Worm (Caenorhabditis elegans) whole organism, L2 larva: Measurements from ENCODE around the gene M117.4.

Experiments
- C34F6.9 ChIP-seq: fragments of 150-350 bp; optimal IDR thresholded peaks from 2 replicates; lab custom pipeline; 2014; ENCODE audit warnings: missing biosample characterization, missing genetic modification characterization
- F13H6.1 ChIP-seq: sonication (generic microtip); optimal IDR thresholded peaks from 2 replicates; lab custom pipeline; 2016; ENCODE audit warnings: missing genetic modification characterization, missing compliant biosample characterization
- R02D3.7 ChIP-seq: fragments of 150-350 bp; optimal IDR thresholded peaks from 2 replicates; lab custom pipeline; 2014; ENCODE audit warnings: missing biosample characterization, missing genetic modification characterization
- Y55F3AM.14 ChIP-seq: fragments of 200-800 bp; sonication (Bioruptor generic); optimal IDR thresholded peaks from 2 replicates; lab custom pipeline; 2018; ENCODE audit warnings: mild to moderate bottlenecking, missing genetic modification characterization, missing compliant biosample characterization
- ZK546.5 ChIP-seq: sonication (generic microtip); optimal IDR thresholded peaks from 2 replicates; lab custom pipeline; 2017; ENCODE audit warnings: missing biosample characterization, missing genetic modification characterization
- aly-2 ChIP-seq: fragments of 150-350 bp; optimal IDR thresholded peaks from 2 replicates; lab custom pipeline; 2014; ENCODE audit warnings: missing biosample characterization, missing genetic modification characterization
- ama-1 ChIP-seq: fragments of 150-350 bp; optimal IDR thresholded peaks from 2 replicates; lab custom pipeline; 2018; ENCODE audit warnings: inconsistent platforms
- blmp-1 ChIP-seq: sonication (generic microtip); optimal IDR thresholded peaks from 2 replicates; lab custom pipeline; 2017; ENCODE audit warnings: missing genetic modification characterization, mild to moderate bottlenecking, missing compliant biosample characterization, antibody characterized with exemption, moderate library complexity; ENCODE audit not compliant: insufficient read depth
- ceh-16 ChIP-seq: fragments of 150-350 bp; optimal IDR thresholded peaks from 2 replicates; lab custom pipeline; 2014; ENCODE audit warnings: missing biosample characterization, missing genetic modification characterization
- ceh-82 ChIP-seq: fragments of 150-350 bp; optimal IDR thresholded peaks from 2 replicates; lab custom pipeline; 2014; ENCODE audit warnings: missing biosample characterization, missing genetic modification characterization
- crh-2 ChIP-seq: sonication (generic microtip); optimal IDR thresholded peaks from 2 replicates; lab custom pipeline; 2017; ENCODE audit warnings: missing biosample characterization, missing genetic modification characterization
- dmd-4 ChIP-seq: sonication (generic microtip); optimal IDR thresholded peaks from 2 replicates; lab custom pipeline; 2017; ENCODE audit warnings: missing biosample characterization, missing genetic modification characterization
- elt-1 ChIP-seq: fragments of 150-350 bp; optimal IDR thresholded peaks from 2 replicates; lab custom pipeline; 2014; ENCODE audit warnings: missing biosample characterization, missing genetic modification characterization
- elt-3 ChIP-seq: sonication (generic microtip); optimal IDR thresholded peaks from 2 replicates; lab custom pipeline; 2017; ENCODE audit warnings: missing biosample characterization, missing genetic modification characterization
- fos-1 ChIP-seq: fragments of 150-350 bp; optimal IDR thresholded peaks from 2 replicates; lab custom pipeline; 2014; ENCODE audit warnings: missing biosample characterization, missing genetic modification characterization
- gmeb-1 ChIP-seq: fragments of 150-350 bp; optimal IDR thresholded peaks from 2 replicates; lab custom pipeline; 2014; ENCODE audit warnings: missing biosample characterization, missing genetic modification characterization
- lin-11 ChIP-seq: fragments of 150-350 bp; sonication (generic microtip); optimal IDR thresholded peaks from 2 replicates; lab custom pipeline; 2014; ENCODE audit warnings: missing biosample characterization, missing genetic modification characterization, inconsistent platforms, mixed read lengths
- lin-13 ChIP-seq: fragments of 150-350 bp; optimal IDR thresholded peaks from 2 replicates; lab custom pipeline; 2014; ENCODE audit warnings: missing biosample characterization, missing genetic modification reagents, missing genetic modification characterization
- lin-39 ChIP-seq: fragments of 150-350 bp; optimal IDR thresholded peaks from 2 replicates; lab custom pipeline; 2014; ENCODE audit warnings: missing biosample characterization, missing genetic modification reagents, missing genetic modification characterization
- lsy-2 ChIP-seq, 2 experiments: fragments of 150-350 bp in 1 of 2; sonication (generic microtip) in 1 of 2; optimal IDR thresholded peaks; 2 replicates each; lab custom pipeline; 2014 to 2017; ENCODE audit warnings: missing biosample characterization in 2 of 2, missing genetic modification characterization in 2 of 2
- mab-5 ChIP-seq: fragments of 150-350 bp; optimal IDR thresholded peaks from 2 replicates; lab custom pipeline; 2014; ENCODE audit warnings: missing biosample characterization, missing genetic modification characterization
- mbf-1 ChIP-seq: sonication (generic microtip); optimal IDR thresholded peaks from 2 replicates; lab custom pipeline; 2017; ENCODE audit warnings: missing biosample characterization, missing genetic modification characterization
- mdl-1 ChIP-seq, 2 experiments: fragments of 150-350 bp in 1 of 2; sonication (generic microtip) in 1 of 2; optimal IDR thresholded peaks; 2 replicates each; lab custom pipeline; 2017; ENCODE audit warnings: missing biosample characterization in 2 of 2, missing genetic modification characterization in 2 of 2
- nhr-10 ChIP-seq: sonication (generic microtip); optimal IDR thresholded peaks from 2 replicates; lab custom pipeline; 2017; ENCODE audit warnings: missing biosample characterization, missing genetic modification characterization
- nhr-11 ChIP-seq: fragments of 150-350 bp; optimal IDR thresholded peaks from 2 replicates; lab custom pipeline; 2014; ENCODE audit warnings: missing biosample characterization, missing genetic modification characterization
- nhr-129 ChIP-seq: fragments of 150-350 bp; optimal IDR thresholded peaks from 2 replicates; lab custom pipeline; 2014; ENCODE audit warnings: missing biosample characterization, missing genetic modification characterization
- nhr-21 ChIP-seq: fragments of 150-350 bp; optimal IDR thresholded peaks from 2 replicates; lab custom pipeline; 2014; ENCODE audit warnings: missing biosample characterization, missing genetic modification characterization
- nhr-23 ChIP-seq: fragments of 150-350 bp; optimal IDR thresholded peaks from 2 replicates; lab custom pipeline; 2014; ENCODE audit warnings: missing biosample characterization, missing genetic modification reagents, missing genetic modification characterization
- nhr-237 ChIP-seq: fragments of 150-350 bp; optimal IDR thresholded peaks from 2 replicates; lab custom pipeline; 2014; ENCODE audit warnings: missing biosample characterization, missing genetic modification characterization
- nhr-25 ChIP-seq: fragments of 150-350 bp; sonication (generic microtip); optimal IDR thresholded peaks from 3 replicates; lab custom pipeline; 2014; ENCODE audit warnings: missing biosample characterization, missing genetic modification characterization
- nhr-6 ChIP-seq: fragments of 150-350 bp; optimal IDR thresholded peaks from 2 replicates; lab custom pipeline; 2014; ENCODE audit warnings: missing biosample characterization, missing genetic modification characterization
- nhr-77 ChIP-seq: fragments of 150-350 bp; optimal IDR thresholded peaks from 2 replicates; lab custom pipeline; 2014; ENCODE audit warnings: missing biosample characterization, missing genetic modification characterization
- sem-4 ChIP-seq: fragments of 150-350 bp; optimal IDR thresholded peaks from 2 replicates; lab custom pipeline; 2014; ENCODE audit warnings: missing biosample characterization, missing genetic modification reagents, missing genetic modification characterization
- skn-1 ChIP-seq: sonication (generic microtip); optimal IDR thresholded peaks from 2 replicates; lab custom pipeline; 2017; ENCODE audit warnings: missing biosample characterization, missing genetic modification characterization
- sma-3 ChIP-seq: sonication (generic microtip); optimal IDR thresholded peaks from 2 replicates; lab custom pipeline; 2016; ENCODE audit warnings: missing genetic modification reagents, missing genetic modification characterization, missing compliant biosample characterization
- sma-9 ChIP-seq, 2 experiments: fragments of 150-350 bp in 1 of 2; sonication (generic microtip) in 1 of 2; optimal IDR thresholded peaks; 2 replicates each; lab custom pipeline; 2014 to 2016; ENCODE audit warnings: missing genetic modification characterization in 2 of 2, mild to moderate bottlenecking in 1 of 2, missing biosample characterization in 1 of 2, missing compliant biosample characterization in 1 of 2, missing genetic modification reagents in 1 of 2, moderate library complexity in 1 of 2
- snpc-4 ChIP-seq: fragments of 150-350 bp; optimal IDR thresholded peaks from 2 replicates; lab custom pipeline; 2014; ENCODE audit warnings: missing biosample characterization, missing genetic modification characterization
- unc-55 ChIP-seq: fragments of 150-350 bp; sonication (generic microtip); optimal IDR thresholded peaks from 3 replicates; lab custom pipeline; 2014; ENCODE audit warnings: missing biosample characterization, missing genetic modification reagents, missing genetic modification characterization
- unc-62 ChIP-seq: fragments of 150-350 bp; optimal IDR thresholded peaks from 2 replicates; lab custom pipeline; 2014; ENCODE audit warnings: missing biosample characterization, missing genetic modification reagents, missing genetic modification characterization
- zag-1 ChIP-seq: fragments of 150-350 bp; optimal IDR thresholded peaks from 2 replicates; lab custom pipeline; 2014; ENCODE audit warnings: missing biosample characterization, missing genetic modification characterization
- ztf-11 ChIP-seq: sonication (generic microtip); optimal IDR thresholded peaks from 2 replicates; lab custom pipeline; 2017; ENCODE audit warnings: missing biosample characterization, missing genetic modification characterization
- ztf-4 ChIP-seq: fragments of 150-350 bp; optimal IDR thresholded peaks from 2 replicates; lab custom pipeline; 2014; ENCODE audit warnings: missing biosample characterization, missing genetic modification characterization

The M117.4 gene

ce11 chrIV:11820067-11820913 is 13.1 kb downstream of the M117.4 start:
- TF ChIP-seq nhr-77 (tag; lab: Kevin White, UChicago) = no peak
- no peak for TF ChIP-seq nhr-21 (tag; lab: Kevin White, UChicago)
- peak; percentile 8 for TF ChIP-seq F13H6.1
- no peak for TF ChIP-seq lin-39
- TF ChIP-seq lsy-2 (tag; optimal IDR thresholded peaks at IDR 0.05; lab: Kevin White, UChicago) = peak in 1 of 2 experiments; percentile 14
- no peak for TF ChIP-seq nhr-23 (tag; lab: Kevin White, UChicago)
- no peak for TF ChIP-seq elt-3
- peak; percentile 5 for TF ChIP-seq sem-4 (tag; lab: Kevin White, UChicago)
- TF ChIP-seq snpc-4 (tag; lab: Kevin White, UChicago) = no peak
- peak; percentile 1 for TF ChIP-seq lin-13 (GFP tag; lab: Kevin White, UChicago)
- no peak for TF ChIP-seq ceh-82 (tag; lab: Kevin White, UChicago)
- TF ChIP-seq blmp-1 (tag; lab: Kevin White, UChicago) = no peak
- no peak for TF ChIP-seq ztf-4 (tag; lab: Kevin White, UChicago)
- no peak for TF ChIP-seq aly-2
- peak; percentile 8 for TF ChIP-seq C34F6.9 (tag; lab: Kevin White, UChicago)
- no peak for TF ChIP-seq ztf-11 (tag; lab: Kevin White, UChicago)
- TF ChIP-seq crh-2 (tag; lab: Kevin White, UChicago) = peak; percentile 43
- TF ChIP-seq fos-1 (tag; lab: Kevin White, UChicago) = no peak
- TF ChIP-seq unc-62 = no peak
- TF ChIP-seq ama-1 (lab: Kevin White, UChicago) = peak; percentile 12
- TF ChIP-seq lin-11 = no peak
- TF ChIP-seq sma-3 (GFP tag; lab: Kevin White, UChicago) = no peak
- TF ChIP-seq elt-1 (tag; lab: Kevin White, UChicago) = no peak
- no peak for TF ChIP-seq mbf-1 (tag; lab: Kevin White, UChicago)
- no peak for TF ChIP-seq nhr-6
- no peak for TF ChIP-seq Y55F3AM.14 (GFP tag; lab: Kevin White, UChicago)
- no peak for TF ChIP-seq skn-1

DNA sequence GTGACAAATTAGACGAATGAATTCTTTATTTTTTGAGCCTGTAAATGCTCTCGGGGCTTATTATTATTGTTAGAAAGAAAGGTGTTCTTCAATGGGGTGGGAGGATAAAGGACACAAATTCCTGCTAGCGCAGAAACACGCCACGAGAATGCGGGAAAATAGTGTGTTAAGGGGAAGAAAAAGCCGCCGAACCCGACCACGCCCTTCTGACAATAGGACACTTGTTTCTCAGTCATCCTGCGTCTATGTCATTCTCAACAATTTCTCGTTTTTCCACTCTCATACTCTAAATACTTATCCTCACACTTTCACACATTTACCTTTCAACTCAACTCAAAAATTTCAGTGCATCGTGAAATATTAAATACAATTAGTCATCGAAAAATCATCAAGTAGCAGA is 19.5 kb downstream of the M117.4 start, which contains the start of gene M117.1:
M117.1 (plus strand) TSS at position 347 of the 400 bp plus-strand sequence.
- TF ChIP-seq ZK546.5 (tag; lab: Kevin White, UChicago) (no peak), ceh-16 (tag; lab: Kevin White, UChicago) (no peak), mdl-1 (tag; optimal IDR thresholded peaks at IDR 0.05; lab: Kevin White, UChicago) (peak in 1 of 2 experiments; percentile 20), R02D3.7 (no peak)
- TF ChIP-seq, all 48 proteins: peak for 1

DNA sequence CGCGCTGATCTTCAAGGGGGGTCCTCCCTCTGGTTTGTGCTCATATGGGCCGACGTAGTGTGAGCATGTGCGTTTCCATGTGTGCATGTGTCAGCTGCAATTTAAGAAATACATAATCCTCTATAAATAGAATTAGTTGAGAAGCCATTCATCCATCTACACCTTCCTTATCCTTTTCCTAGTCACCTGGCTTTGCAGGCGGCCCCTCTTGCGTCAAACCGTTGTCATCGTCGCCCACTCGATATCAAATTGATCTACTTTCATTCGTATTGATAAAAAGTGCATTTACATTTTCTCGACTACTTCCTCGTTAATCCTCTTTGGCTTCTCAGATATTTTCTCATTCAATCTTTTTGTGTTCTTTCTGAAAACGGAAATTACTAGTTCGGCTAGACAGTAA is 21.3 kb downstream of the M117.4 start:
- TF ChIP-seq lin-13 (GFP tag; lab: Kevin White, UChicago) (no peak), sma-9 (GFP tag; optimal IDR thresholded peaks at IDR 0.05; lab: Kevin White, UChicago) (peak; percentile 41), sma-9 (tag; optimal IDR thresholded peaks at IDR 0.05; lab: Kevin White, UChicago) (no peak), lsy-2 (tag; optimal IDR thresholded peaks at IDR 0.05; lab: Kevin White, UChicago) (peak in 1 of 2 experiments; percentile 10), crh-2 (tag; lab: Kevin White, UChicago) (no peak)

DNA sequence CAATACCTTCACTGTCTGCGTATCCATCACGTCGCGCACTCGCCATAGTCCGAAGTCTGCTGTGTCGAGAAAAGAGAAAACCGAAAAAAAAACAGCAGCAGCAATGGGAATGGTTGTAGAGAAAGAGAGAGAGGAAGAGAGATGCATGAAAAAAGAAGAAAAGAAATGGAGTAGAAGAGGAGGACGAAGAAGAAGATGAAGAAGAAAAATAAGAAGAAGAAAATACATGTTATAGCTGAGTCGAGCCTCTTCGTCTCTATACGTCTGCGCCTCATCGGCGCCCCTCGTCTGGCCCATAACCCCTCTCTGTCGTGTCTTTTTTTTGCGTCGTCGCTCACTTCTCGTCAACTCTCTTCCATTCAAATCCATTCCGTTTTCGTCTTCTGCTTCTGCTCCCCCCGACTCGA is 23.6 kb downstream of the M117.4 start:
- no peak for TF ChIP-seq ZK546.5 (tag; lab: Kevin White, UChicago)
- TF ChIP-seq nhr-237 (tag; lab: Kevin White, UChicago) = no peak
- peak; percentile 96 for TF ChIP-seq C34F6.9 (tag; lab: Kevin White, UChicago)
- TF ChIP-seq blmp-1 (tag; lab: Kevin White, UChicago) = peak; percentile 53
- TF ChIP-seq nhr-129 (tag; lab: Kevin White, UChicago) = peak; percentile 93
- peak; percentile 80 for TF ChIP-seq mab-5
- no peak for TF ChIP-seq ceh-16 (tag; lab: Kevin White, UChicago)
- peak; percentile 19 for TF ChIP-seq sma-3 (GFP tag; lab: Kevin White, UChicago)
- peak; percentile 76 for TF ChIP-seq Y55F3AM.14 (GFP tag; lab: Kevin White, UChicago)
- peak; percentile 82 for TF ChIP-seq crh-2 (tag; lab: Kevin White, UChicago)
- peak; percentile 64 for TF ChIP-seq nhr-25 (tag; lab: Kevin White, UChicago)
- TF ChIP-seq lin-39 = no peak
- peak; percentile 37 for TF ChIP-seq ceh-82 (tag; lab: Kevin White, UChicago)
- peak; percentile 89 for TF ChIP-seq sma-9 (GFP tag; optimal IDR thresholded peaks at IDR 0.05; lab: Kevin White, UChicago)
- TF ChIP-seq sma-9 (tag; optimal IDR thresholded peaks at IDR 0.05; lab: Kevin White, UChicago) = no peak
- peak; percentile 87 for TF ChIP-seq F13H6.1
- no peak for TF ChIP-seq dmd-4 (tag; lab: Kevin White, UChicago)
- no peak for TF ChIP-seq ama-1 (lab: Kevin White, UChicago)
- TF ChIP-seq gmeb-1 (tag; lab: Kevin White, UChicago) = no peak
- TF ChIP-seq nhr-10 (tag; lab: Kevin White, UChicago) = no peak
- TF ChIP-seq zag-1 (tag; lab: Kevin White, UChicago) = peak; percentile 71
- TF ChIP-seq lsy-2 (tag; optimal IDR thresholded peaks at IDR 0.05; lab: Kevin White, UChicago) = peak; percentile 35 to 78
- peak; percentile 20 to 34 for TF ChIP-seq mdl-1 (tag; optimal IDR thresholded peaks at IDR 0.05; lab: Kevin White, UChicago)
- TF ChIP-seq unc-55 (GFP tag; lab: Kevin White, UChicago) = peak; percentile 89
- TF ChIP-seq unc-62 = peak; percentile 54
- peak; percentile 74 for TF ChIP-seq nhr-6
- peak; percentile 51 for TF ChIP-seq lin-13 (GFP tag; lab: Kevin White, UChicago)
- no peak for TF ChIP-seq nhr-11 (tag; lab: Kevin White, UChicago)
- TF ChIP-seq ztf-4 (tag; lab: Kevin White, UChicago) = peak; percentile 72
- TF ChIP-seq sem-4 (tag; lab: Kevin White, UChicago) = peak; percentile 76
- no peak for TF ChIP-seq mbf-1 (tag; lab: Kevin White, UChicago)
- TF ChIP-seq lin-11 = peak; percentile 50
- peak; percentile 67 for TF ChIP-seq nhr-21 (tag; lab: Kevin White, UChicago)
